Worm (Caenorhabditis elegans) whole organism, L2 larva: ENCODE data around the gene tbb-2.

Experiments used
- F13H6.1 ChIP-seq: sonication (generic microtip); optimal IDR thresholded peaks from 2 replicates; lab custom pipeline; 2016; ENCODE audit warnings: missing genetic modification characterization, missing compliant biosample characterization
- alr-1 ChIP-seq: fragments of 150-350 bp; optimal IDR thresholded peaks from 2 replicates; lab custom pipeline; 2014; ENCODE audit warnings: missing biosample characterization, missing genetic modification characterization
- aly-2 ChIP-seq: fragments of 150-350 bp; optimal IDR thresholded peaks from 2 replicates; lab custom pipeline; 2014; ENCODE audit warnings: missing biosample characterization, missing genetic modification characterization
- dmd-4 ChIP-seq: sonication (generic microtip); optimal IDR thresholded peaks from 2 replicates; lab custom pipeline; 2017; ENCODE audit warnings: missing biosample characterization, missing genetic modification characterization
- fos-1 ChIP-seq: fragments of 150-350 bp; optimal IDR thresholded peaks from 2 replicates; lab custom pipeline; 2014; ENCODE audit warnings: missing biosample characterization, missing genetic modification characterization
- lsy-2 ChIP-seq, 2 experiments: fragments of 150-350 bp in 1 of 2; sonication (generic microtip) in 1 of 2; optimal IDR thresholded peaks; 2 replicates each; lab custom pipeline; 2014 to 2017; ENCODE audit warnings: missing biosample characterization in 2 of 2, missing genetic modification characterization in 2 of 2
- nhr-21 ChIP-seq: fragments of 150-350 bp; optimal IDR thresholded peaks from 2 replicates; lab custom pipeline; 2014; ENCODE audit warnings: missing biosample characterization, missing genetic modification characterization
- nhr-237 ChIP-seq: fragments of 150-350 bp; optimal IDR thresholded peaks from 2 replicates; lab custom pipeline; 2014; ENCODE audit warnings: missing biosample characterization, missing genetic modification characterization
- nhr-6 ChIP-seq: fragments of 150-350 bp; optimal IDR thresholded peaks from 2 replicates; lab custom pipeline; 2014; ENCODE audit warnings: missing biosample characterization, missing genetic modification characterization
- nhr-77 ChIP-seq: fragments of 150-350 bp; optimal IDR thresholded peaks from 2 replicates; lab custom pipeline; 2014; ENCODE audit warnings: missing biosample characterization, missing genetic modification characterization
- skn-1 ChIP-seq: sonication (generic microtip); optimal IDR thresholded peaks from 2 replicates; lab custom pipeline; 2017; ENCODE audit warnings: missing biosample characterization, missing genetic modification characterization
- snpc-4 ChIP-seq: fragments of 150-350 bp; optimal IDR thresholded peaks from 2 replicates; lab custom pipeline; 2014; ENCODE audit warnings: missing biosample characterization, missing genetic modification characterization
- unc-39 ChIP-seq: fragments of 150-350 bp; optimal IDR thresholded peaks from 2 replicates; lab custom pipeline; 2014; ENCODE audit warnings: missing biosample characterization, missing genetic modification characterization
- ztf-4 ChIP-seq: fragments of 150-350 bp; optimal IDR thresholded peaks from 2 replicates; lab custom pipeline; 2014; ENCODE audit warnings: missing biosample characterization, missing genetic modification characterization

DNA sequence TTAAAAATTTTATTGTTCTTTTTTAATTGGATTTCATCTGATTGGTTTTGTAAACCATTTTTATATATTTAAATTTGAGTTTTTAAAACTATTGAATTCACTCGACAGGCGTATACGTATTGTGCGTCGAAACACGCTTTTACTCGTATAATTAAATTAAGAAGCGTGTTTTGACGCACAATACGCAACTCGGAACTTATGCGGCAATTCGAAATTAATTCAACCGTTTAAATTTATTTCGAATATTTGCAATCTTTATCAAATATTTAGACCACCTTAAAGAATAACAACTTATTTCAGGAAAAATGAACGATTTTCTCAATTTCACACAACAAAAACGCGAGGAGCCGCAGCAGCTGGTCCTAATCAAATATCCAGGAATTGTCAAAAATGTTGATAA is 4.4 kb upstream of the tbb-2 start, which contains the start of gene tftc-5:
- TF ChIP-seq dmd-4 (tag; lab: Kevin White, UChicago) (no peak), aly-2 (tag; lab: Kevin White, UChicago) (no peak), alr-1 (tag; lab: Kevin White, UChicago) (no peak), ztf-4 (tag; lab: Kevin White, UChicago) (no peak), nhr-77 (no peak), nhr-6 (tag; lab: Kevin White, UChicago) (no peak), skn-1 (tag; lab: Kevin White, UChicago) (no peak), nhr-21 (tag; lab: Kevin White, UChicago) (no peak), unc-39 (tag; lab: Kevin White, UChicago) (no peak), nhr-237 (no peak), F13H6.1 (no peak), lsy-2 (tag; optimal IDR thresholded peaks at IDR 0.05; lab: Kevin White, UChicago) (no peak), snpc-4 (tag; lab: Kevin White, UChicago) (no peak), fos-1 (tag; lab: Kevin White, UChicago) (no peak)
